Worm (Caenorhabditis elegans) whole organism, midembryonic: ENCODE results near the gene F54D10.4.

Experiments
- cog-1 ChIP-seq: sonication (generic microtip); optimal IDR thresholded peaks from 2 replicates; lab custom pipeline; 2016; ENCODE audit warnings: missing genetic modification characterization, missing compliant biosample characterization
- flt-1 ChIP-seq: fragments of 200-800 bp; sonication (Bioruptor generic); IDR thresholded peaks from 2 replicates; pipeline ENCODE4 v1.3.6; 2022; ENCODE audit warnings: missing genetic modification characterization, missing compliant biosample characterization
- klf-2 ChIP-seq: fragments of 200-800 bp; sonication (Bioruptor generic); conservative IDR thresholded peaks from 2 replicates; pipeline ENCODE4 v1.3.6; 2022; ENCODE audit warnings: missing genetic modification reagents, missing genetic modification characterization, missing compliant biosample characterization
- med-1 ChIP-seq: sonication (generic microtip); optimal IDR thresholded peaks from 2 replicates; lab custom pipeline; 2017; ENCODE audit warnings: missing genetic modification characterization, mild to moderate bottlenecking, missing compliant biosample characterization, antibody characterized with exemption, missing genetic modification reagents; ENCODE audit not compliant: insufficient read depth
- ref-1 ChIP-seq: fragments of 200-800 bp; sonication (Bioruptor generic); conservative IDR thresholded peaks from 2 replicates; pipeline ENCODE4 v1.3.6; 2022; ENCODE audit warnings: missing genetic modification reagents, missing genetic modification characterization, missing compliant biosample characterization

ce11 chrII:3781238-3781637, 25.6 kb downstream of the F54D10.4 start:
- no peak for TF ChIP-seq flt-1
- TF ChIP-seq klf-2 (GFP tag; lab: Robert Waterston, UW): no peak
- TF ChIP-seq cog-1: no peak
- no peak for TF ChIP-seq med-1
- no peak for TF ChIP-seq ref-1 (GFP tag; lab: Robert Waterston, UW)
